Worm (Caenorhabditis elegans) whole organism, L4 larva: ENCODE data around the gene K08E4.2.

ENCODE experiments used
- D1046.2 ChIP-seq: fragments of 200-800 bp; sonication (Bioruptor generic); IDR thresholded peaks from 2 replicates; pipeline ENCODE4 v1.3.6; 2022; ENCODE audit warnings: missing genetic modification characterization, missing compliant biosample characterization
- F26F4.8 ChIP-seq: fragments of 200-800 bp; sonication (Bioruptor generic); conservative IDR thresholded peaks from 2 replicates; pipeline ENCODE4 v1.3.6; 2022; ENCODE audit warnings: missing genetic modification characterization, missing compliant biosample characterization
- R02D3.7 ChIP-seq: fragments of 150-350 bp; sonication (generic microtip); optimal IDR thresholded peaks from 3 replicates; lab custom pipeline; 2014; ENCODE audit warnings: missing biosample characterization, missing genetic modification characterization
- T20F7.1 ChIP-seq: fragments of 200-800 bp; sonication (Bioruptor generic); optimal IDR thresholded peaks from 2 replicates; lab custom pipeline; 2018; ENCODE audit warnings: mild to moderate bottlenecking, missing genetic modification characterization, missing compliant biosample characterization
- T26A8.4 ChIP-seq: fragments of 200-800 bp; sonication (Bioruptor generic); IDR thresholded peaks from 2 replicates; pipeline ENCODE4 v1.3.6; 2022; ENCODE audit warnings: missing genetic modification characterization, missing compliant biosample characterization
- Y48G9A.11 ChIP-seq: fragments of 200-800 bp; sonication (Bioruptor generic); IDR thresholded peaks from 2 replicates; pipeline ENCODE4 v1.3.6; 2022; ENCODE audit warnings: missing genetic modification reagents, missing genetic modification characterization, missing compliant biosample characterization
- ZK337.2 ChIP-seq: fragments of 200-800 bp; sonication (Bioruptor generic); IDR thresholded peaks from 2 replicates; pipeline ENCODE4 v1.3.6; 2022; ENCODE audit warnings: missing genetic modification reagents, missing genetic modification characterization, missing compliant biosample characterization
- aha-1 ChIP-seq: fragments of 150-350 bp; peaks from one replicate; lab custom pipeline; 2014; ENCODE audit warnings: missing biosample characterization, missing genetic modification characterization
- arid-1 ChIP-seq: fragments of 200-800 bp; sonication (Bioruptor generic); conservative IDR thresholded peaks from 2 replicates; pipeline ENCODE4 v1.3.6; 2022; ENCODE audit warnings: missing genetic modification reagents, missing genetic modification characterization, missing compliant biosample characterization
- attf-4 ChIP-seq: sonication (generic microtip); optimal IDR thresholded peaks from 3 replicates; lab custom pipeline; 2017; ENCODE audit warnings: missing biosample characterization, missing genetic modification characterization
- ceh-20 ChIP-seq: fragments of 200-800 bp; sonication (Bioruptor generic); IDR thresholded peaks from 2 replicates; pipeline ENCODE4 v1.3.6; 2022; ENCODE audit warnings: missing genetic modification reagents, missing genetic modification characterization, missing compliant biosample characterization
- ceh-28 ChIP-seq: fragments of 150-350 bp; optimal IDR thresholded peaks from 2 replicates; lab custom pipeline; 2014; ENCODE audit warnings: missing biosample characterization, missing genetic modification reagents, missing genetic modification characterization
- ceh-32 ChIP-seq: sonication (generic microtip); optimal IDR thresholded peaks from 2 replicates; lab custom pipeline; 2016; ENCODE audit warnings: mild to moderate bottlenecking, missing genetic modification characterization, missing compliant biosample characterization; ENCODE audit not compliant: poor library complexity
- ceh-82 ChIP-seq: sonication (generic microtip); optimal IDR thresholded peaks from 2 replicates; lab custom pipeline; 2017; ENCODE audit warnings: missing biosample characterization, missing genetic modification characterization
- ces-1 ChIP-seq: fragments of 150-350 bp; sonication (generic microtip); optimal IDR thresholded peaks from 4 replicates; lab custom pipeline; 2014; ENCODE audit warnings: missing biosample characterization, missing genetic modification reagents, missing genetic modification characterization
- daf-16 ChIP-seq, 3 experiments: sonication (generic microtip); optimal IDR thresholded peaks; 2 replicates each; lab custom pipeline; 2016 to 2017; ENCODE audit warnings: missing genetic modification characterization in 3 of 3, missing genetic modification reagents in 3 of 3, mild to moderate bottlenecking in 2 of 3, missing compliant biosample characterization in 2 of 3, missing biosample characterization in 1 of 3, moderate library complexity in 1 of 3
- dpl-1 ChIP-seq: fragments of 150-350 bp; optimal IDR thresholded peaks from 2 replicates; lab custom pipeline; 2014; ENCODE audit warnings: missing biosample characterization, missing genetic modification reagents, missing genetic modification characterization
- duxl-1 ChIP-seq: sonication (generic microtip); optimal IDR thresholded peaks from 2 replicates; lab custom pipeline; 2016; ENCODE audit warnings: mild to moderate bottlenecking, missing genetic modification characterization, moderate library complexity, missing compliant biosample characterization; ENCODE audit not compliant: poor library complexity
- dve-1 ChIP-seq: sonication (generic microtip); optimal IDR thresholded peaks from 2 replicates; lab custom pipeline; 2017; ENCODE audit warnings: antibody characterized with exemption, mild to moderate bottlenecking, missing genetic modification characterization, missing compliant biosample characterization; ENCODE audit not compliant: insufficient read depth
- fkh-10 ChIP-seq: fragments of 150-350 bp; optimal IDR thresholded peaks from 2 replicates; lab custom pipeline; 2014; ENCODE audit warnings: missing biosample characterization, missing genetic modification reagents, missing genetic modification characterization
- fos-1 ChIP-seq: fragments of 150-350 bp; optimal IDR thresholded peaks from 2 replicates; lab custom pipeline; 2014; ENCODE audit warnings: missing biosample characterization, missing genetic modification characterization
- hif-1 ChIP-seq, 2 experiments: sonication (generic microtip); optimal IDR thresholded peaks; 2 replicates each; lab custom pipeline; 2016 to 2017; ENCODE audit warnings: missing compliant biosample characterization in 2 of 2, missing genetic modification characterization in 2 of 2, missing genetic modification reagents in 2 of 2, missing genotype in 2 of 2, mild to moderate bottlenecking in 1 of 2
- hlh-11 ChIP-seq: fragments of 200-800 bp; sonication (Bioruptor generic); optimal IDR thresholded peaks from 2 replicates; lab custom pipeline; 2018; ENCODE audit warnings: mild to moderate bottlenecking, missing genetic modification characterization, missing compliant biosample characterization
- lin-15B ChIP-seq: fragments of 150-350 bp; sonication (generic microtip); optimal IDR thresholded peaks from 3 replicates; lab custom pipeline; 2014; ENCODE audit warnings: missing biosample characterization, missing genetic modification characterization
- lin-38 ChIP-seq: fragments of 200-800 bp; sonication (Bioruptor generic); IDR thresholded peaks from 2 replicates; pipeline ENCODE4 v1.3.6; 2022; ENCODE audit warnings: missing genetic modification reagents, missing genetic modification characterization, missing compliant biosample characterization
- lir-3 ChIP-seq: sonication (generic microtip); optimal IDR thresholded peaks from 2 replicates; lab custom pipeline; 2016; ENCODE audit warnings: mild to moderate bottlenecking, missing genetic modification characterization, missing compliant biosample characterization
- lsy-2 ChIP-seq, 2 experiments: fragments of 150-350 bp in 1 of 2; sonication (generic microtip) in 1 of 2; optimal IDR thresholded peaks; 2 replicates each; lab custom pipeline; 2014 to 2017; ENCODE audit warnings: missing biosample characterization in 2 of 2, missing genetic modification characterization in 2 of 2
- mdl-1 ChIP-seq, 2 experiments: fragments of 150-350 bp in 1 of 2; sonication (generic microtip) in 1 of 2; optimal IDR thresholded peaks; 2 replicates each; lab custom pipeline; 2014 to 2017; ENCODE audit warnings: missing biosample characterization in 2 of 2, missing genetic modification characterization in 2 of 2
- mep-1 ChIP-seq: fragments of 150-350 bp; sonication (generic microtip); optimal IDR thresholded peaks from 3 replicates; lab custom pipeline; 2014; ENCODE audit warnings: missing biosample characterization, missing genetic modification characterization
- nhr-10 ChIP-seq: fragments of 150-350 bp; optimal IDR thresholded peaks from 2 replicates; lab custom pipeline; 2014; ENCODE audit warnings: missing biosample characterization, missing genetic modification characterization
- nhr-102 ChIP-seq: sonication (generic microtip); optimal IDR thresholded peaks from 2 replicates; lab custom pipeline; 2016; ENCODE audit warnings: mild to moderate bottlenecking, missing genetic modification characterization, moderate library complexity, missing compliant biosample characterization
- nhr-11 ChIP-seq: fragments of 150-350 bp; optimal IDR thresholded peaks from 2 replicates; lab custom pipeline; 2014; ENCODE audit warnings: missing biosample characterization, missing genetic modification characterization
- nhr-237 ChIP-seq: sonication (generic microtip); optimal IDR thresholded peaks from 2 replicates; lab custom pipeline; 2017; ENCODE audit warnings: missing biosample characterization, missing genetic modification characterization
- nhr-48 ChIP-seq: sonication (generic microtip); optimal IDR thresholded peaks from 2 replicates; lab custom pipeline; 2016; ENCODE audit warnings: mild to moderate bottlenecking, missing genetic modification characterization, missing compliant biosample characterization
- pha-4 ChIP-seq, 2 experiments: fragments of 150-350 bp in 1 of 2; fragments of 200-800 bp in 1 of 2; sonication (Bioruptor generic) in 1 of 2; IDR thresholded peaks in 1 of 2; optimal IDR thresholded peaks in 1 of 2; 2 replicates each; pipeline versions ENCODE4 v1.3.6 to Lab custom; 2014 to 2022; ENCODE audit warnings: missing genetic modification characterization in 2 of 2, missing genetic modification reagents in 2 of 2, missing biosample characterization in 1 of 2, missing compliant biosample characterization in 1 of 2
- pqm-1 ChIP-seq: sonication (generic microtip); optimal IDR thresholded peaks from 2 replicates; lab custom pipeline; 2017; ENCODE audit warnings: missing biosample characterization, missing genetic modification characterization
- set-16 ChIP-seq: fragments of 200-800 bp; sonication (Bioruptor generic); IDR thresholded peaks from 2 replicates; pipeline ENCODE4 v1.3.6; 2022; ENCODE audit warnings: missing genetic modification reagents, missing genetic modification characterization, missing compliant biosample characterization
- skn-1 ChIP-seq: fragments of 150-350 bp; optimal IDR thresholded peaks from 2 replicates; lab custom pipeline; 2014; ENCODE audit warnings: missing biosample characterization, missing genetic modification characterization
- snpc-1.2 ChIP-seq: fragments of 200-800 bp; sonication (Bioruptor generic); IDR thresholded peaks from 2 replicates; pipeline ENCODE4 v1.3.6; 2022; ENCODE audit warnings: missing genetic modification reagents, missing genetic modification characterization, missing compliant biosample characterization
- snpc-4 ChIP-seq: fragments of 150-350 bp; optimal IDR thresholded peaks from 2 replicates; lab custom pipeline; 2014; ENCODE audit warnings: missing biosample characterization, missing genetic modification characterization
- spr-1 ChIP-seq: sonication (generic microtip); optimal IDR thresholded peaks from 2 replicates; lab custom pipeline; 2016; ENCODE audit warnings: mild to moderate bottlenecking, missing genetic modification characterization, missing compliant biosample characterization
- spr-3 ChIP-seq: fragments of 200-800 bp; sonication (Bioruptor generic); optimal IDR thresholded peaks from 2 replicates; lab custom pipeline; 2018; ENCODE audit warnings: mild to moderate bottlenecking, missing genetic modification characterization, missing compliant biosample characterization
- unc-130 ChIP-seq: sonication (generic microtip); optimal IDR thresholded peaks from 2 replicates; lab custom pipeline; 2016; ENCODE audit warnings: missing genetic modification reagents, missing genetic modification characterization, missing compliant biosample characterization
- unc-62 ChIP-seq, 3 experiments: fragments of 150-350 bp in 1 of 3; sonication (generic microtip); optimal IDR thresholded peaks in 2 of 3; peaks in 1 of 3; 1 replicate in 1 of 3; 2 replicates in 2 of 3; lab custom pipeline; 2014 to 2017; ENCODE audit warnings: missing biosample characterization in 3 of 3, missing genetic modification characterization in 3 of 3, missing genetic modification reagents in 3 of 3, missing genotype in 1 of 3
- zag-1 ChIP-seq: fragments of 150-350 bp; optimal IDR thresholded peaks from 2 replicates; lab custom pipeline; 2014; ENCODE audit warnings: missing biosample characterization, missing genetic modification characterization
- zfp-2 ChIP-seq: sonication (generic microtip); optimal IDR thresholded peaks from 2 replicates; lab custom pipeline; 2016; ENCODE audit warnings: mild to moderate bottlenecking, missing genetic modification characterization, missing compliant biosample characterization
- zip-11 ChIP-seq: fragments of 200-800 bp; sonication (Bioruptor generic); IDR thresholded peaks from 2 replicates; pipeline ENCODE4 v1.3.6; 2022; ENCODE audit warnings: missing genetic modification characterization, missing compliant biosample characterization
- ztf-11 ChIP-seq: fragments of 150-350 bp; optimal IDR thresholded peaks from 2 replicates; lab custom pipeline; 2014; ENCODE audit warnings: missing biosample characterization, missing genetic modification characterization
- ztf-7 ChIP-seq: fragments of 150-350 bp; optimal IDR thresholded peaks from 2 replicates; lab custom pipeline; 2014; ENCODE audit warnings: missing biosample characterization, missing genetic modification characterization

Gene K08E4.2

ce11 chrIV:12032383-12032782 is 24.1 kb downstream of the K08E4.2 start (continued):
- TF ChIP-seq dve-1 (peak; percentile 96), ces-1 (GFP tag; lab: Kevin White, UChicago) (no peak), R02D3.7 (no peak), nhr-48 (tag; lab: Kevin White, UChicago) (peak; percentile 94), spr-3 (no peak), duxl-1 (tag; lab: Kevin White, UChicago) (peak; percentile 29), T26A8.4 (GFP tag; lab: Robert Waterston, UW) (peak; percentile 90), skn-1 (tag; lab: Kevin White, UChicago) (peak; percentile 56), lin-15B (tag; lab: Kevin White, UChicago) (no peak), nhr-11 (tag; lab: Kevin White, UChicago) (peak; percentile 91), F26F4.8 (GFP tag; lab: Robert Waterston, UW) (no peak), ceh-28 (tag; lab: Kevin White, UChicago) (peak; percentile 85), hlh-11 (peak; percentile 100), arid-1 (no peak), ZK337.2 (GFP tag; lab: Robert Waterston, UW) (no peak), lir-3 (tag; lab: Kevin White, UChicago) (no peak), ztf-11 (tag; lab: Kevin White, UChicago) (no peak), unc-130 (peak; percentile 22), nhr-102 (tag; lab: Kevin White, UChicago) (peak; percentile 87), fkh-10 (no peak), attf-4 (no peak), snpc-4 (tag; lab: Kevin White, UChicago) (no peak), pha-4 (GFP tag; IDR thresholded peaks at IDR 0.05; lab: Robert Waterston, UW) (peak; percentile 57; the same call in 1 of the 2 replicates), pha-4 (tag; optimal IDR thresholded peaks at IDR 0.05; lab: Kevin White, UChicago) (no peak), zip-11 (GFP tag; lab: Robert Waterston, UW) (no peak), ceh-82 (no peak), ceh-32 (tag; lab: Kevin White, UChicago) (no peak), D1046.2 (GFP tag; lab: Robert Waterston, UW) (no peak; the same call in 1 of the 2 replicates), nhr-10 (peak; percentile 93), set-16 (GFP tag; lab: Robert Waterston, UW) (peak; percentile 62), fos-1 (tag; lab: Kevin White, UChicago) (peak; percentile 49)

ce11 chrIV:12031003-12031402 is 25.5 kb downstream of the K08E4.2 start, which contains the start of the genes T12G3.6 and mrpl-51:
Gene T12G3.6, minus strand, starts transcription at chrIV:12031271.
Gene mrpl-51, plus strand, starts transcription at chrIV:12031324.
- TF ChIP-seq nhr-237 (tag; lab: Kevin White, UChicago) (no peak), ztf-11 (tag; lab: Kevin White, UChicago) (no peak), unc-62 (GFP tag; optimal IDR thresholded peaks at IDR 0.05 in 1 of 2; lab: Kevin White, UChicago) (peak in 1 of 2 experiments; percentile 63), unc-62 (tag; optimal IDR thresholded peaks at IDR 0.05; lab: Kevin White, UChicago) (no peak), aha-1 (peak; percentile 38)

- no peak for TF ChIP-seq aha-1
- TF ChIP-seq daf-16 (GFP tag; optimal IDR thresholded peaks at IDR 0.05; lab: Kevin White, UChicago) = no peak
- peak; percentile 44 for TF ChIP-seq daf-16 (tag; optimal IDR thresholded peaks at IDR 0.05; lab: Kevin White, UChicago)
- no peak for TF ChIP-seq pqm-1 (tag; lab: Kevin White, UChicago)
- peak; percentile 42 for TF ChIP-seq lin-38 (GFP tag; lab: Robert Waterston, UW)
- TF ChIP-seq mep-1 (tag; lab: Kevin White, UChicago) = peak; percentile 29
- peak; percentile 49 for TF ChIP-seq T20F7.1 (GFP tag; lab: Kevin White, UChicago)
- TF ChIP-seq dpl-1 = peak; percentile 61
- no peak for TF ChIP-seq lin-15B (tag; lab: Kevin White, UChicago)
- TF ChIP-seq Y48G9A.11 (GFP tag; lab: Robert Waterston, UW) = no peak
- no peak for TF ChIP-seq spr-1 (tag; lab: Kevin White, UChicago)
- peak; percentile 86 for TF ChIP-seq ztf-7 (tag; lab: Kevin White, UChicago)
- no peak for TF ChIP-seq zag-1 (tag; lab: Kevin White, UChicago)
- TF ChIP-seq zfp-2 (tag; lab: Kevin White, UChicago) = no peak
- no peak for TF ChIP-seq mdl-1 (tag; optimal IDR thresholded peaks at IDR 0.05; lab: Kevin White, UChicago)
- no peak for TF ChIP-seq snpc-1.2 (GFP tag; lab: Robert Waterston, UW)
- no peak for TF ChIP-seq ceh-20 (GFP tag; lab: Robert Waterston, UW)
- no peak for TF ChIP-seq hif-1 (tag; optimal IDR thresholded peaks at IDR 0.05; lab: Kevin White, UChicago)
- TF ChIP-seq nhr-237 (tag; lab: Kevin White, UChicago) = no peak
- TF ChIP-seq lsy-2 (tag; optimal IDR thresholded peaks at IDR 0.05; lab: Kevin White, UChicago) = peak in 1 of 2 experiments; percentile 79
These were observed 26.7 kb downstream of the K08E4.2 start, which contains the start of gene T12G3.11 for ce11 chrIV:12029722-12030182. Gene T12G3.11, minus strand, starts transcription at chrIV:12029772.
